Worm (Caenorhabditis elegans) whole organism, L1 larva: Measurements from ENCODE around the gene srt-47.

ENCODE experiments used
- Y116A8C.19 ChIP-seq: sonication (generic microtip); optimal IDR thresholded peaks from 2 replicates; lab custom pipeline; 2016; ENCODE audit warnings: missing compliant biosample characterization, missing genetic modification characterization, borderline replicate concordance
- egl-27 ChIP-seq, 2 experiments: fragments of 150-350 bp in 1 of 2; sonication (generic microtip); optimal IDR thresholded peaks; 3 replicates each; lab custom pipeline; 2017 to 2018; ENCODE audit warnings: missing biosample characterization in 2 of 2, missing genetic modification characterization in 2 of 2, missing genetic modification reagents in 2 of 2
- lin-13 ChIP-seq: fragments of 150-350 bp; optimal IDR thresholded peaks from 2 replicates; lab custom pipeline; 2014; ENCODE audit warnings: missing biosample characterization, missing genetic modification reagents, missing genetic modification characterization
- nhr-11 ChIP-seq: fragments of 150-350 bp; optimal IDR thresholded peaks from 2 replicates; lab custom pipeline; 2014; ENCODE audit warnings: missing biosample characterization, missing genetic modification characterization
- nhr-12 ChIP-seq: sonication (generic microtip); optimal IDR thresholded peaks from 2 replicates; lab custom pipeline; 2017; ENCODE audit warnings: missing biosample characterization, missing genetic modification characterization
- nhr-20 ChIP-seq: sonication (generic microtip); optimal IDR thresholded peaks from 2 replicates; lab custom pipeline; 2016; ENCODE audit warnings: mild to moderate bottlenecking, missing genetic modification characterization, missing compliant biosample characterization
- nhr-28 ChIP-seq: fragments of 150-350 bp; optimal IDR thresholded peaks from 2 replicates; lab custom pipeline; 2014; ENCODE audit warnings: missing biosample characterization, missing genetic modification characterization
- nhr-76 ChIP-seq: sonication (generic microtip); optimal IDR thresholded peaks from 2 replicates; lab custom pipeline; 2017; ENCODE audit warnings: missing biosample characterization, missing genetic modification characterization
- nhr-85 ChIP-seq: sonication (generic microtip); peaks from one replicate; lab custom pipeline; 2016; ENCODE audit warnings: missing genetic modification characterization, inconsistent platforms, missing compliant biosample characterization
- pqm-1 ChIP-seq: sonication (generic microtip); optimal IDR thresholded peaks from 3 replicates; lab custom pipeline; 2017; ENCODE audit warnings: missing biosample characterization, missing genetic modification characterization
- unc-130 ChIP-seq: fragments of 150-350 bp; optimal IDR thresholded peaks from 2 replicates; lab custom pipeline; 2017; ENCODE audit warnings: missing biosample characterization, missing genetic modification characterization, inconsistent platforms
- unc-30 ChIP-seq: sonication (generic microtip); optimal IDR thresholded peaks from 2 replicates; lab custom pipeline; 2017; ENCODE audit warnings: missing biosample characterization, missing genetic modification characterization
- vab-15 ChIP-seq: sonication (generic microtip); optimal IDR thresholded peaks from 2 replicates; lab custom pipeline; 2017; ENCODE audit warnings: missing genotype, mild to moderate bottlenecking, missing genetic modification characterization, missing compliant biosample characterization

ce11 chrIV:15056081-15056586 is 3.0 kb upstream of the srt-47 start, which contains the start of gene Y41E3.19:
- TF ChIP-seq lin-13 (no peak), egl-27 (tag; optimal IDR thresholded peaks at IDR 0.05; lab: Kevin White, UChicago) (no peak), nhr-76 (tag; lab: Kevin White, UChicago) (no peak), unc-30 (tag; lab: Kevin White, UChicago) (no peak), nhr-28 (tag; lab: Kevin White, UChicago) (no peak), nhr-11 (tag; lab: Kevin White, UChicago) (no peak), Y116A8C.19 (tag; lab: Kevin White, UChicago) (no peak), pqm-1 (tag; lab: Kevin White, UChicago) (no peak), nhr-85 (tag; lab: Kevin White, UChicago) (no peak), nhr-20 (tag; lab: Kevin White, UChicago) (no peak), nhr-12 (no peak), vab-15 (tag; lab: Kevin White, UChicago) (no peak), unc-130 (tag; lab: Kevin White, UChicago) (no peak)
